Fruit fly (Drosophila melanogaster) S2 (cell line): ENCODE measurements around the gene eIF4H2.

Experiments
- CG8478 ChIP-seq: fragments of >200 bp; optimal IDR thresholded peaks from 2 replicates; lab custom pipeline; 2018
- CTCF ChIP-seq, 2 experiments: fragments of >200 bp; optimal IDR thresholded peaks; 2 replicates each; lab custom pipeline; 2018

The eIF4H2 gene

DNA sequence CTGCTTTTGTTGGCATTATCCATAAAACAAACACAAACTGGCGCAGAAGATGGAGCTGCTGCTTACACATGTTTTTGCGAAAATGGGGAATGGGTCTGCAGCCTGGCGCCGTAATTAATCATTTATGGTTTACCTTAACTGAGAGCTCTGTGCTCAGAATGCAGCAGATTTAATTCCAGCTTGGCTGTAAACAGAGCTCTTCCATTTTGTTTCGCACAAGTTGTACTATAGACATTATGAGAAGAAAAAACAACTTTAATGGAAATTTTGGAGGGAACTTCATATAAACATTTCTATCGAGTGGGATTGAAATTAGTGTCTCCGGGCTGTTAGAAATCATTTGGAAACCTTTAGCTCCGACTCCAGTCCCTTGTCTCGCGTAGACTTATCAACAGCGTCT is at the start of gene eIF4H2:
eIF4H2 (plus strand) TSS at position 301 of the 400 bp plus-strand sequence.
- TF ChIP-seq CG8478 (lab: Kevin White, UChicago) (no peak), CTCF (optimal IDR thresholded peaks at IDR 0.05; lab: Kevin White, UChicago) (no peak)

DNA sequence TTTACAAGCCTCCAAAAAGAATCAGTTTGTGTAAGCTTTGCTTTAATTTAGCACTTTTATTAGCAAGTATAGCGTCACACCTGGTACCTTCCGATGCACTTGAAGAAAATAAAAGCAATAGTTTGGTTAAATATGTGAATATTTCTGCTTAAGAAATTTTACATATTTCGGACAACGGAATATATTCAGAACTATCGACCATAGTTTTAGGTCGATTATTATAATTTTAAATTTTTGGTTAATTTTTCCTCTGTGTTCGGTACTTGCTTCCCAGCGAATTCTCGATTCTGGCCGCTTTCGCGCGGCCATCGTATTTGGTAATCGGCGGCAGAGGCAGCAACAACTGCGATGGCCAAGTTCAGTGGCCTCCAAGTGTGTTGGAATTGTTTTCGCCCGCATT is 36.2 kb upstream of the eIF4H2 start:
- TF ChIP-seq CG8478 (lab: Kevin White, UChicago) (no peak), CTCF (optimal IDR thresholded peaks at IDR 0.05; lab: Kevin White, UChicago) (no peak)

DNA sequence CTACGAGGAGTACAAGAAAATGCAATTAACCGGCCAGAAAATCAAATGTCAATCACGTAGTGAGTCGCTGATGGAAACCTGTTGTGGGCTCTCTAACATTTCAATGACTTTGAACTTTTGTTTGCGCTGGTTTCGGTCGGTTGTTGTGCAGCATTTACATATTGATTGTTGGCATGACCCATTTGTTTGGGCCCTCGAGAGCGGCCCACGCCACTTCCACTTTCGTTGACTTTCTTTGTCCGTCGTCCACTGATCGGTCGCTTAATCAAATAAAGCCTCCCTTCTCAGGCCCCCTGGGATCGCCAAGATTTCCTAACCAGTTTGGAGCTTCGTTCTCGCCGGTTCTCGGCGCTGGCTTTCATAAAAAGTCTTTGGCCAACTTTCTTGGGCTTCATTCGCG is 35.6 kb upstream of the eIF4H2 start, which contains the start of gene Spn100A:
Spn100A (plus strand) TSS at position 392 of the 400 bp plus-strand sequence.
- TF ChIP-seq CG8478 (lab: Kevin White, UChicago): no peak
- TF ChIP-seq CTCF (optimal IDR thresholded peaks at IDR 0.05; lab: Kevin White, UChicago): no peak

DNA sequence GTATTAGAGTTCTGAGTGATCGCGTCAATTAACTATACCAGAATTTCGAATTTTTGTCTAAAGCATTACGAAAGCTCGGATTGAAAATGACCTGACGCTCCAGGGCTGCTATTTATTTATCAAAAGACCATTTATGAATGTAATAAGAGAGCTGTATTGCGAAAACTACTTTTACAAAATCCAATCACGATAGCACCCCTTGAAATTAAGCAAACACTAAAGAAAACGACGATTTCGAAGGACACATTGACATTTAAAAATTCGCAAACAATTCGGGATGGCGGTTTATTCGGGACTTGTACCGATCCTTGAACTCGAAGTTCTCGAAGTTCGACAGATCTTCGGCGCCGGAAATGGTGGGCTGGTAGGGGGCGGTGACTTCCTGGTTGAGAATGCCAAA is 30.5 kb upstream of the eIF4H2 start, which contains the start of gene CG12069:
CG12069 (minus strand) TSS at position 101 of the 400 bp plus-strand sequence.
- no peak for TF ChIP-seq CTCF (optimal IDR thresholded peaks at IDR 0.05; lab: Kevin White, UChicago)
- TF ChIP-seq CG8478 (lab: Kevin White, UChicago): no peak

DNA sequence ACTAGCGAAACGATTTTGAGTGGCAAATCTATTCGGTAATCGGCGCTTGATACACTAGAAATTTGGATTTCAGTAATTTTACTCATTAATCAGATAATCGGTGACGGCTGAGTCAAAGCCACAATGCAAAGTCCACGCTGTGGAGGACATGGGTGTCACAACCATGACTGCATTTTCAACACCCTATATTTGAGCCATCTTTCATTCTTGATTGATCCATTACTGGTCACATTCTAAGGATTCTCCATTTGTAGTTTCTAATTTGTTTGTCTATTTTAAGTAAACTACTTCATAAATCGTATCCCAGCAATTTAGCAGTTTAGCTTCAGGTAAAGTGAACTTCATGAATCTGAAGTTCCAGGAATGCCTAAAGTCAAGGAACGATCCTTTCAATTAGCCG is 28.8 kb upstream of the eIF4H2 start, which contains the start of gene Pka-C2:
Pka-C2 (minus strand) TSS at position 101 of the 400 bp plus-strand sequence.
- TF ChIP-seq CG8478 (lab: Kevin White, UChicago) (no peak), CTCF (optimal IDR thresholded peaks at IDR 0.05; lab: Kevin White, UChicago) (no peak)

DNA sequence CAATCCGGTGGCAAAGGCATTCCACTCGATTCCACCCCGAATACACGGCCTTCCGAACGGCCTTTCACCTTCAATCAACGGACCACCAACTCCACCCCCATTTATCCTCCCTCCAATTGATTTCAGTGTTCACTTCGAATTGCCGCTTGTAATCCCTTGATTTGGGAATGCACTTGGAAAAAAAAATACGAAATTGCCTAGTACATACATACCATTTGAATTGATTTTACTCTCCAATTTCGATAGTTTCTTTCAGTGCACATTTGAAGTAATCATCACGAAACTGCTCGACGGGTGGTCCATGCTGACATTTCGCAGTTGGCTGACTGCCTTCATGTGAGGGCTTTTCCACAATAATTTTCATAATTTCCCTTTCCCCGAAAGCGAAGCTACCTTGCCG is 26.7 kb upstream of the eIF4H2 start:
- no peak for TF ChIP-seq CG8478 (lab: Kevin White, UChicago)
- no peak for TF ChIP-seq CTCF (optimal IDR thresholded peaks at IDR 0.05; lab: Kevin White, UChicago)

DNA sequence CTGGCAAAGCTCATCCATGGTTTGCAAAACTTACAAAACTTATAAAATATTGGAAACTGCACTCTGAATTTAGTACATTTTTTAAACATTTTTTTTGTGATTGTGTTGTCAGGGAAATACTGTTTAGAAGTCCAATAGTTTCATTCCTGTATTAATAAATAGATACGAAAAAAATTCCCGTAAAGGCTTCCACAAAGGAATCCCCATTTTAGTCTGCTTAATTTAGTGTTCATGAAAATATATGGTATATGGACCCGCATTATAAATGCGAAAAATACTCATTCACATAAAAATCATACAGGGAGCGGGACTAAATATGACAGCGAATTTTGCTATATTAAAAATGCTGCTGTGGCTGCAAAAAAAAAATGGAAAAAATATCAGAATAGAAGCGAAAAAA is 19.9 kb upstream of the eIF4H2 start, which contains the start of gene CG31010:
CG31010 (minus strand) TSS at position 101 of the 400 bp plus-strand sequence.
- TF ChIP-seq CG8478 (lab: Kevin White, UChicago) (no peak), CTCF (optimal IDR thresholded peaks at IDR 0.05; lab: Kevin White, UChicago) (no peak)

DNA sequence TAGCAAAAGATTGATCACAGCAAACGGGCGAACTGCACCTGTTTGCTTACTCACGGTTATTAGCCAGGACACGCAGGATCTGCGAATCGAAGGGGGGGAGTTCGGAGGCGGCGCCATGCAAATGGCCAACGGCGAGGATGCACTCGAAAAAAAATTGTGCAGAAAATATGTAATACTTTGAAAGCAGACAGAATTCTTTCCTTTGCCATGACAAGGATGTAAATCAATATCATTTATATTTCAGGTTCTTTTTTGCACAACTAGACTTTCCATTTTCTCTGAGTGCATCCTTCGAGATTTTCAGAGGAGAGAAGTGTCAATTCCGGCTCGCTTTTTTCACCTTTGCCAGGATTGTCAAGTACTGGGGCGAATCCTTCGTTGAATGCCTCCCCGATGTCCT is 16.6 kb upstream of the eIF4H2 start:
- no peak for TF ChIP-seq CTCF (optimal IDR thresholded peaks at IDR 0.05; lab: Kevin White, UChicago)
- TF ChIP-seq CG8478 (lab: Kevin White, UChicago): no peak

DNA sequence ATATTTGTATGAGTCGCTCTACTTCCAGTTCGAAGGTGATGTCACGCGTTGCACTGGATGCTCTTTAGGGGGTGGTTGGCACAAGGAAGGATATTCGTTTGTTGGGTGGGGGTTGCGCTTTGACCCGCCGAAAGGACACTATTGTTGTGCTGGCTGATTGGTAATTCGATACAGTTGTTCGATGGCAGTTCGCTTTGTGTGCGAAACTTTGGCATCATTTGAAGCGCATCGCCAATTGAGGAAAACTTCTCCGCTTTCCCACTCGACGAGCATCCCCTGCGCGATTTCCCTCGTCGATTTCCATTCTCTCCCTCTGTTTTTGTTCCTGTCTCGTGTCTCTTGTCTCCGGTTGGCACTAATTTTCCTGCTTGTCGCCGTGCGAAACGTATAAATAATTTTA is 15.4 kb upstream of the eIF4H2 start:
- no peak for TF ChIP-seq CTCF (optimal IDR thresholded peaks at IDR 0.05; lab: Kevin White, UChicago)
- no peak for TF ChIP-seq CG8478 (lab: Kevin White, UChicago)

DNA sequence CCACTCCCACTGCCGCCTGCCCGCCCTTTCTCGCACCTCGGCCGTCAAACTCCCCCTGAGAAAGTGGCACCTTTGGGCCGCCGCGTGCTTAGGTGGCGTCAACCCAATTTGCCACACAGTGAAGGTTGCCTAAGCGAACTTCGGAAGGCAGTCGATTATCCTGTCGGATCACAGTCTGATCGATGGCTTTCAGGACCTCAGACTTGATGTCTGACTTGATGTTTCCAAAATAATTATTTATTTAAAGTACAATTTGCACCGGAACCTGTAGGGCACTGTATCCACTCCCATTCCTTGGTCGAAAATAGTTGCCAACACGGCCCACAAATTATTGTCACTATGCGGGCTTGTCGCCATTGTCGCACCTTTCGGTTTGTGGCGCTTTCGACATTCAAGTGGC is 11.5 kb upstream of the eIF4H2 start:
- no peak for TF ChIP-seq CTCF (optimal IDR thresholded peaks at IDR 0.05; lab: Kevin White, UChicago)
- TF ChIP-seq CG8478 (lab: Kevin White, UChicago): no peak

DNA sequence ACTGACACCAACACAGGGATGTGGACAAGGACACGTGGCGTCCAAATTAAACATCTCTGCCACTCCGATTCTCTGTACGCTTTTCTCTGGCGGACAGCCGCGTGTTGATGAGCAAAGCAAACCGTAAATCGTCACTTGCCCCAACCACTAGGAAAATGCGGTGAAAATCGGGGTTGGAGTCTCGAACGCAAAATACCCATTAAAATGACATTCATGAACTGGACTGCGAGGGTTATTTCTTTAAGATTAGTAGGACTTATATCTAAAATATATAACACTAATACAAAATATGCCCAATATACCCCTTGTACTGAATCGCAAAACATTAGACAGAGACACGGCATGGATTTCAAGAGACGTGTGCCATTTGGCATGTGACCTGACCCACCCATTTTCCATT is 7.4 kb upstream of the eIF4H2 start:
- TF ChIP-seq CG8478 (lab: Kevin White, UChicago) (no peak), CTCF (optimal IDR thresholded peaks at IDR 0.05; lab: Kevin White, UChicago) (no peak)

DNA sequence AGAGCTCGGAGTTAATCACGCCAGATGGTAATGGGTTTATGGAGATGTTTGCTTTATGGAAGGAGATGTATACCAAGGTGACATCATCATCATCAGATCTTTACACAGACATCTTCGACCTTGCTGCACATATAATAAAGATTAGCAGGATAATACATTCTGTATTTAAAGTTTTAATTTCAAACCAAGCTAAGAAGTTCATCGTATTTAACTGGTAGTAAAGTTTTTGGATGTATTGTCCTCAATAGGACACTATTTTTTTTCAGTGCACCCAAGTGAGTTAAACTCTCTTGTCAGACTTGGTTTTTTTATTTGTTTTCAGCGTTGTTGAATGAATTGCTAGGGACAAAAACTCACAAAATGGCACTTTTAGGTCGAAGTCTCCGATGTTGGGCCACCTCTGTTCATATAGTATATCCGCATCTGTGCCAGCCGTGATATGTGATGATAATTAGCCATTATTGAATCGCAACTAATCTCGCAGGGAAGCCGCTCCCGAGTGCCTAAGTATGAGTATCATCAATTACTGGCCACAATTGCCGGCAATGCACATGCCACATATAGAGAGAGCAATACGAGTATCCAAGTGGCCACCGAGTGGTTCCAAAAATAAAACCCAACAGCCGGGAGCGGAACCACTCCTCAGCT is 4.5 kb upstream of the eIF4H2 start:
- TF ChIP-seq CTCF (optimal IDR thresholded peaks at IDR 0.05; lab: Kevin White, UChicago): no peak
- no peak for TF ChIP-seq CG8478 (lab: Kevin White, UChicago)

DNA sequence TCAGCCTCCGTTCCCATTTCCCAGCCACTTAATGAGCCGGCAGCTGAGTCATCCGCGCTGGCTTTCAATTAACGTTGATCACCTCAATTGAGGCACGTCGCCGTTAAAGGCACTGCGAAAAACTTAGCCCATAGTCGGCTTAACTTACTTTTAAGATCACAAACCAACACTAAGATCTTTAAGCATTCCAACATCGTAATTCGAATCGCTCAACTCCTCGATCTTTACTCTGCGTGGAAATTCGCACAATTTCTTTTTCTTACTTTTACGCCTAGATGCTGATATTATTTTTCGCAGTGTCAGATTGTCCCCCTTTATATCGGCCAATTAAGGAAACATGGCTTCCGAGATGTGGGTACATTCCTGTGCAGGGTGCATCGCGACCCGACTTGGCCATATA is 3.5 kb upstream of the eIF4H2 start:
- TF ChIP-seq CG8478 (lab: Kevin White, UChicago): no peak
- no peak for TF ChIP-seq CTCF (optimal IDR thresholded peaks at IDR 0.05; lab: Kevin White, UChicago)

DNA sequence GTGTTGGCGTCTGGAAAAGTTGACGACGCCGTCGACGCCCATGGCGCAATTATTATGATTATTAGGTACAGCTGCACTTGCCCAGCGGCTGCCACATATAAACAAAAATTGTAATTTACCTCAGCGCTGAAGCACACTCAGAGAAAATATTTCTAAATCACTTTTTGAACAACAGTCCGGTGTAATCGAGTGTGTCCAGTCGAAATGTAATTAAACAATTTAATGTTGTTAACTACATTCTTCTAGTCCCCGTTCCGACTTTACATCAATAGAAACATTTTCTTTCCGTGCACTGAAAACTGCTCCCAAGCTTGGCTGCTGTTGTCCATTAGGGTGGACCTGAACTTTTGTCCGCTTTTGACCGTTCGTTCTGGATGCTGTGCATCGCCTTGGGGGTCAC is 3.1 kb downstream of the eIF4H2 start:
- TF ChIP-seq CTCF (optimal IDR thresholded peaks at IDR 0.05; lab: Kevin White, UChicago) (no peak), CG8478 (lab: Kevin White, UChicago) (no peak)

DNA sequence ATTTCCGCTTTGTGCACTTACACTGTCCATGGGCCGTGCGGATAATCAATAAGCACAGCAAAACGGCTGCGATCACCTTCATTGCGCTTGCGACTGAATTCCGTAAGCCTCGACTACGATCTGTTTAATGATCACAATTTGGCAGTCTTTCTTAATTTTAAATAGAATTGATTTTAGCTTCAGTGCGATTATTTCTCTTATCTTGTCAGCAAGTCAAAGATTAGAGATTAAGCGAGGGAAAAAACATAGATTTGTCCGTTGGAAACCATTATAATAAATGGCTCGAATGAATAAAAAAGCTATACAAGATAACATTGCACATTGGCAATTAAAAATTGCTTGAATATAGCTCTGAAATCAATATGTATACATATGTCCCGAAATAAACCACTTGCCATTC is 5.2 kb downstream of the eIF4H2 start, which contains the start of gene CG11313:
CG11313 (minus strand) TSS at position 101 of the 400 bp plus-strand sequence.
- no peak for TF ChIP-seq CTCF (optimal IDR thresholded peaks at IDR 0.05; lab: Kevin White, UChicago)
- TF ChIP-seq CG8478 (lab: Kevin White, UChicago): no peak

DNA sequence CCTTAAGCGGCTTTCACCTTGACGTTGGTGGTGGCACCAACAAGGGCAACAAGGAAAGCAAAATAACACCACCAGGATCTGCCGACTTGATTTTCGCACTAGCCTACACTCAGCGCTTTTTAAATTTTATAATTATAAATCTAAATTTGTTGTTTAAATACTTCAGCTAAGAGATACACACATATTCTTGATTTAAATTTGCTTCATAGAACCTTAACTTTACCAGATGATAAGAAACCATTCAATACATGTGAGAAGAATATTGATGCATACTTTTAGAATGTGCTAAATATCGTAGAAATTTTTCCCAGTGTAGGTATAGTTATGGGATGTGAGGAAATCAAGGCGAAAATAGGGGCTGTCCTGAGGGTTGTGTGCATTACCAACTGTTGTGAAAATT is 7.2 kb downstream of the eIF4H2 start:
- TF ChIP-seq CTCF (optimal IDR thresholded peaks at IDR 0.05; lab: Kevin White, UChicago) (no peak), CG8478 (lab: Kevin White, UChicago) (no peak)
